Fruit fly (Drosophila melanogaster) S2 (cell line): ENCODE measurements around the gene BNIP3.

Experiments
- CG8478 ChIP-seq: fragments of >200 bp; optimal IDR thresholded peaks from 2 replicates; lab custom pipeline; 2018
- CTCF ChIP-seq, 2 experiments: fragments of >200 bp; optimal IDR thresholded peaks; 2 replicates each; lab custom pipeline; 2018

DNA sequence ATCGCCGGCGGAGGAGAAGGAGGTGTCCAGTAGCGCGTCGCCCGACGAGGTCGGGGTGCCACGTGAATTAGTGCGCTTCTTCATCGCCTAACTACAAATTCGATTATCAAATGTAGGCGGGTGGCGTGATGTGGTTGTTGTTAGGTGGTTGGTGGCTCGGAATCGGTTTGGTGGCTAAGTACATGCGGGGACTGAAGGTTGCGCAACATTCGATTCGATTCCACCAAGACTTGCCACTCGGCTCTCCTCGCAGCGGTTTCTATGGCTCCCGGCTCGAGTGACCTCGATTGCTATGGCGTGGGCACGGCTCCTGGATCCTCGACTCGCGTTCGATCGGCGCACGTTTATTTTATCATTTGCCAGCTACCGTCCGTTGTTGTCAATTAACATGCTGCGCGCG lies 6.5 kb upstream of the BNIP3 start:
- TF ChIP-seq CG8478 (lab: Kevin White, UChicago) = no peak
- no peak for TF ChIP-seq CTCF (optimal IDR thresholded peaks at IDR 0.05; lab: Kevin White, UChicago)
